Worm (Caenorhabditis elegans): ENCODE measurements around the gene Y17G9A.3.

DNA sequence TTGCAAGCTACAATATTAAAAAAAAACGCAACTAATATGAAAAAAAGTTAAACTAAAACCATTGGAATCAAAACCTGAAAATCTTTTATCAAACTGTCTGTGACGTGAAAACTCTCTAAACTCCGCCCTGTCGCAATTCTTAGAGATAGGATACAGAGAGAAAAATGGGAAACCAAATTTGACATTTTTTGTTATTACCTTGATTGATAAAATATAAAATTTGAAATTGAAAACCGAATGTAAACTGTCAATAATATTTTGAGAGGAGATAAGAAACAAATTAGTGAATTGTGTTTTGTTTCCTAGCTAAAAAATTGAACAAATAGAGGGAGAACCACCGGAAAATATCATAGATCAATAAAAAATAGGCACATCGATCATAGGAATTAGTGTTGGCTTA is 36.6 kb downstream of the Y17G9A.3 start:
- no peak for TF ChIP-seq ama-1 (optimal IDR thresholded peaks at IDR 0.05)
- TF ChIP-seq scrt-1 (GFP tag; IDR thresholded peaks at IDR 0.05), result no peak
- TF ChIP-seq tbx-11 (GFP tag; IDR thresholded peaks at IDR 0.05), result no peak
- TF ChIP-seq hmg-4 (GFP tag; optimal IDR thresholded peaks at IDR 0.05), result no peak
- TF ChIP-seq flt-1 (GFP tag; IDR thresholded peaks at IDR 0.05), result no peak
- no peak for TF ChIP-seq ets-7 (tag; optimal IDR thresholded peaks at IDR 0.05)
- no peak for TF ChIP-seq hnd-1 (tag; optimal IDR thresholded peaks at IDR 0.05)
- TF ChIP-seq B0310.2 (tag; optimal IDR thresholded peaks at IDR 0.05), result no peak
- no peak for TF ChIP-seq ceh-36 (tag; optimal IDR thresholded peaks at IDR 0.05)
- TF ChIP-seq pes-1 (GFP tag; IDR thresholded peaks at IDR 0.05), result no peak

Data from whole organism, early embryonic.